Fruit fly (Drosophila melanogaster): Measurements from ENCODE around the gene CG10681.

The CG10681 gene

DNA sequence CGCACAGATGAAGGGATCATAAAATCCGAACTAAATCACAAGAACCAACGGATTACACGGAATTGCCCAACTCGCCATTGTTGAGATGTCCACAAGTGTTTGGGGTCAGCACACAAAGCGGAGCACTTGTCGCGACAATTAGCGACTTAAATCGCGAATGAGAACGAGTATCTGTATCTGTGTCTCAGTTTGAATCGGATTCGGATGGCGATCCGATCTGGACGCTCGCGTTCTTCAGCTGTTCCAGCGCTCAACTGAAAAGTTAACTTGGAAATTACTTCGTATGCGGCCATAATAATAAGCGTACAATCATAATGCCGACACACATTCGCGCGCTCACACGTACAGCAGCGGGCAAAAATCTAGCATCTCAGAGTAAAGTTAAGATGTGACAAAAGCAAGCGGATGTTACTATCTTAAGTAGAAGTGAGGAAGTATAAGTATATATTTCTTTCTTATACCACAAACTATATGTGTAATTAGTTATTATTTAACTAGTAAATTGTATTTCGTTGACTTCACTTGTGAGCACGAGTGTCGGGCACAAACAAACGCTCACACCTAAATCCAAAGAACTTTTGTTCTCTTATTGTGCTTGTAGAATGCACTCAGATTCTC, 10.8 kb upstream of the CG10681 start, which contains the start of gene CG10660 (continued):
- TF ChIP-seq HLH4C (GFP tag; IDR thresholded peaks at IDR 0.05; ENCODE audit: partially characterized antibody) (no peak), Lpt (GFP tag; optimal IDR thresholded peaks at IDR 0.05) (no peak), Hr39 (optimal IDR thresholded peaks at IDR 0.05) (no peak), Ssrp (tag; optimal IDR thresholded peaks at IDR 0.05) (peak; percentile 85), CG4360 (GFP tag; IDR thresholded peaks at IDR 0.05) (0 out of 2 replicates have a peak, but pooled peaks have one; percentile 42), fd3F (GFP tag; optimal IDR thresholded peaks at IDR 0.05) (peak; percentile 76), CG30020 (tag; optimal IDR thresholded peaks at IDR 0.05) (peak; percentile 32), CG14667 (GFP tag; IDR thresholded peaks at IDR 0.05) (0 out of 2 replicates have a peak, but pooled peaks have one; percentile 29), CG8089 (GFP tag; optimal IDR thresholded peaks at IDR 0.05) (peak; percentile 32), CG32532 (GFP tag; IDR thresholded peaks at IDR 0.05) (peak; percentile 79; the same call in 1 of the 2 replicates), CG11398 (GFP tag; optimal IDR thresholded peaks at IDR 0.05) (peak; percentile 40), NfI (GFP tag; optimal IDR thresholded peaks at IDR 0.05) (peak; percentile 81), hbn (GFP tag; IDR thresholded peaks at IDR 0.05; ENCODE audit: partially characterized antibody) (no peak), CG17328 (GFP tag; IDR thresholded peaks at IDR 0.05) (peak; percentile 93), CG2202 (tag; optimal IDR thresholded peaks at IDR 0.05) (peak; percentile 77), ap (GFP tag; IDR thresholded peaks at IDR 0.05) (peak; percentile 81), Eip74EF (GFP tag; optimal IDR thresholded peaks at IDR 0.05) (peak in 1 of 2 experiments; percentile 87), CG30403 (GFP tag; optimal IDR thresholded peaks at IDR 0.05) (peak; percentile 88), vvl (GFP tag; IDR thresholded peaks at IDR 0.05) (peak; percentile 96), nom (GFP tag; optimal IDR thresholded peaks at IDR 0.05) (peak; percentile 41), Dbx (GFP tag; IDR thresholded peaks at IDR 0.05) (peak; percentile 74), CG10267 (tag; optimal IDR thresholded peaks at IDR 0.05) (peak; percentile 83), CG3838 (GFP tag; optimal IDR thresholded peaks at IDR 0.05) (peak; percentile 57), CG12155 (GFP tag; optimal IDR thresholded peaks at IDR 0.05) (peak; percentile 79), CG3163 (GFP tag; optimal IDR thresholded peaks at IDR 0.05) (peak; percentile 12), Neu2 (GFP tag; optimal IDR thresholded peaks at IDR 0.05; ENCODE audit: borderline replicate concordance) (no peak), gsb-n (tag; optimal IDR thresholded peaks at IDR 0.05) (peak; percentile 93), slp2 (GFP tag; optimal IDR thresholded peaks at IDR 0.05) (peak; percentile 68), CG9609 (GFP tag; optimal IDR thresholded peaks at IDR 0.05) (peak; percentile 31), sna (GFP tag; IDR thresholded peaks at IDR 0.05; ENCODE audit: partially characterized antibody) (no peak), Dp (GFP tag; optimal IDR thresholded peaks at IDR 0.05) (no peak), CG11723 (GFP tag; optimal IDR thresholded peaks at IDR 0.05) (peak; percentile 70), usp (GFP tag; optimal IDR thresholded peaks at IDR 0.05) (no peak), CG9437 (GFP tag; optimal IDR thresholded peaks at IDR 0.05) (peak; percentile 77), vnd (GFP tag; IDR thresholded peaks at IDR 0.05; ENCODE audit: partially characterized antibody) (no peak), tx (GFP tag; optimal IDR thresholded peaks at IDR 0.05) (peak; percentile 39), GATAe (GFP tag; conservative IDR thresholded peaks at IDR 0.05) (peak; percentile 33; the same call in 1 of the 2 replicates), ara (GFP tag; IDR thresholded peaks at IDR 0.05) (peak; percentile 78), CG10147 (GFP tag; optimal IDR thresholded peaks at IDR 0.05) (peak; percentile 75), Hr3 (GFP tag; optimal IDR thresholded peaks at IDR 0.05) (peak; percentile 87), Antp (GFP tag; optimal IDR thresholded peaks at IDR 0.05) (peak; percentile 56), hth (optimal IDR thresholded peaks at IDR 0.05) (no peak), dan (GFP tag; IDR thresholded peaks at IDR 0.05) (no peak), Adf1 (GFP tag; IDR thresholded peaks at IDR 0.05) (peak; percentile 59), lmd (GFP tag; IDR thresholded peaks at IDR 0.05) (peak; percentile 83), CG10274 (GFP tag; optimal IDR thresholded peaks at IDR 0.05) (peak; percentile 12), pan (optimal IDR thresholded peaks at IDR 0.05) (no peak), pan (GFP tag; optimal IDR thresholded peaks at IDR 0.05 in 1 of 2, IDR thresholded peaks at IDR 0.05 in 1 of 2) (peak in 1 of 2 experiments; percentile 87), CG10462 (GFP tag; optimal IDR thresholded peaks at IDR 0.05) (peak; percentile 43), Elba2 (GFP tag; optimal IDR thresholded peaks at IDR 0.05) (no peak), jigr1 (GFP tag; IDR thresholded peaks at IDR 0.05) (peak; percentile 50; the same call in 1 of the 3 replicates)
